Worm (Caenorhabditis elegans): Measurements from ENCODE around the gene F21C10.18.

DNA sequence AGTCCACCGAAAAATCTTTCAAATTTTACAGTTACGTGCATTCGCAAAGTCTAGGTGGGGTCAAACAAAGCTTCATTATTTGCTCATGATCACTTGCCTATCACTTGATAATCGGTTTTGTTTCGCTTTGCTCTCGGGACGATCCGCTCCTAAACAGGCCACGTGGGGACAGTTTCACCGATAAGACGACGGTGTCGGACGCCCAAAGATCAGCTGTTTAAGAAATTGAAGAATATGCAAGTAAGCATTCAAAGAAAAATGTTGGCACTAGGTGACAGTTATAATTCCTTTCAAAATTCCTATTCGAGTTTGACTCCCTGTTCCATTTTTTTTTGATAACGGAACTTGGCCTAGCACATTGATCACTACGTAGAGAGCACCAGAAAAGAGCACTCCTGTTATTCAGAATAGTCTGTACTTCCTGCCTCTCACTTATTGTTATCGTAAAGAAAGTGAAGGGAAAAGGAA lies 28.3 kb upstream of the F21C10.18 start:
- TF ChIP-seq ceh-36 (tag; optimal IDR thresholded peaks at IDR 0.05) (no peak), ama-1 (optimal IDR thresholded peaks at IDR 0.05) (no peak), hmg-4 (GFP tag; optimal IDR thresholded peaks at IDR 0.05) (no peak), hnd-1 (tag; optimal IDR thresholded peaks at IDR 0.05) (no peak), ets-7 (tag; optimal IDR thresholded peaks at IDR 0.05) (no peak), scrt-1 (GFP tag; IDR thresholded peaks at IDR 0.05) (no peak), sea-1 (GFP tag; conservative IDR thresholded peaks at IDR 0.05) (no peak), flt-1 (GFP tag; IDR thresholded peaks at IDR 0.05) (no peak)
